Fruit fly (Drosophila melanogaster) whole organism, prepupa: Measurements from ENCODE around the gene Lmpt.

Experiments used
- CG1621 ChIP-seq: fragments of 200-800 bp; sonication (Bioruptor generic); optimal IDR thresholded peaks from 3 replicates; lab custom pipeline; 2018; ENCODE audit warnings: missing biosample characterization, mild to moderate bottlenecking, missing genetic modification characterization
- CG16779 ChIP-seq: fragments of 200-800 bp; sonication (Bioruptor generic); optimal IDR thresholded peaks from 3 replicates; lab custom pipeline; 2017; ENCODE audit warnings: missing biosample characterization, mild to moderate bottlenecking, missing genetic modification characterization
- CG3032 ChIP-seq: fragments of 200-800 bp; optimal IDR thresholded peaks from 2 replicates; lab custom pipeline; 2019; ENCODE audit warnings: missing biosample characterization, mild to moderate bottlenecking, missing genetic modification characterization, moderate library complexity
- CG32006 ChIP-seq: fragments of 200-800 bp; sonication (Bioruptor generic); optimal IDR thresholded peaks from 3 replicates; lab custom pipeline; 2017; ENCODE audit warnings: missing biosample characterization, mild to moderate bottlenecking, missing genetic modification characterization
- CG6163 ChIP-seq: fragments of 200-800 bp; sonication (Bioruptor generic); IDR thresholded peaks from 3 replicates; pipeline ENCODE4 v1.3.6; 2022; ENCODE audit warnings: missing biosample characterization, missing genetic modification characterization
- CG7368 ChIP-seq: fragments of 200-800 bp; sonication (Bioruptor generic); optimal IDR thresholded peaks from 3 replicates; lab custom pipeline; 2016; ENCODE audit warnings: missing biosample characterization, missing genetic modification characterization
- CG8119 ChIP-seq: fragments of 200-800 bp; sonication (Bioruptor generic); IDR thresholded peaks from 3 replicates; pipeline ENCODE4 v1.3.6; 2022; ENCODE audit warnings: missing biosample characterization, missing genetic modification characterization
- CG8632 ChIP-seq: fragments of 200-800 bp; sonication (Bioruptor generic); optimal IDR thresholded peaks from 3 replicates; lab custom pipeline; 2016; ENCODE audit warnings: missing biosample characterization, missing genetic modification characterization
- Eip78C ChIP-seq: fragments of 200-800 bp; sonication (Bioruptor generic); peaks from one replicate; lab custom pipeline; 2016; ENCODE audit warnings: missing biosample characterization, missing genetic modification characterization
- Ets96B ChIP-seq: fragments of 200-800 bp; optimal IDR thresholded peaks from 2 replicates; lab custom pipeline; 2019; ENCODE audit warnings: missing biosample characterization, mild to moderate bottlenecking, missing genetic modification characterization, moderate library complexity
- Hr39 ChIP-seq: fragments of 200-800 bp; sonication (Bioruptor generic); optimal IDR thresholded peaks from 2 replicates; lab custom pipeline; 2016; ENCODE audit warnings: missing biosample characterization, missing genetic modification characterization
- esn ChIP-seq: fragments of 200-800 bp; sonication (Bioruptor generic); optimal IDR thresholded peaks from 2 replicates; lab custom pipeline; 2016; ENCODE audit warnings: missing biosample characterization, mild to moderate bottlenecking, missing genetic modification characterization, moderate library complexity
- lz ChIP-seq: fragments of 200-800 bp; sonication (Bioruptor generic); optimal IDR thresholded peaks from 3 replicates; lab custom pipeline; 2016; ENCODE audit warnings: missing biosample characterization, missing genetic modification characterization
- net ChIP-seq: fragments of 200-800 bp; sonication (Bioruptor generic); optimal IDR thresholded peaks from 3 replicates; lab custom pipeline; 2016; ENCODE audit warnings: missing biosample characterization, missing genetic modification characterization

DNA sequence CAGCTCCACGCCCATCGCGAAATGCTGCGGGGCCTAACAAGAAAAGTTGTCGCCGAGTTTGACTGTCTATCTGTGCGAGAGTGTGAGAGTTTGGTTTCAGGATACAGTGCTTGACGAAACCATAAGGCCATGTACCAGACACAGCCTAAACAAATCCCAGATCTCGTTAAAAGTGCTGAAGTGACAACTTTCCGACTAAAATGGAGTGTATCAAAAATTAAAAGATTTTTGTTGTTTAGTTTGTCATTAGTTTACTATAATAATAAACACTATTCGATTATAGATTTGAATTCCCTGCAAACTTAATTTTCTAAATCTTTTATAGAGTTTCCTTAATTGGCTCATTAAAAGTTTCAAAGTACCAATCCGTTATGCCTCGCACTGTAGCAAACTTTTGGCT is 28.6 kb downstream of the Lmpt start:
- TF ChIP-seq Hr39 (GFP tag; lab: Kevin White, UChicago), result no peak
- no peak for TF ChIP-seq Eip78C (GFP tag; lab: Kevin White, UChicago)
- no peak for TF ChIP-seq esn (GFP tag; lab: Kevin White, UChicago)
- no peak for TF ChIP-seq CG1621 (tag; lab: Kevin White, UChicago)
- no peak for TF ChIP-seq CG7368 (GFP tag; lab: Kevin White, UChicago)
- peak; percentile 42 for TF ChIP-seq CG32006 (GFP tag; lab: Kevin White, UChicago)
- TF ChIP-seq lz (GFP tag; lab: Kevin White, UChicago), result no peak
- no peak for TF ChIP-seq CG3032 (tag; lab: Kevin White, UChicago)
- TF ChIP-seq CG6163, result 0 out of 3 replicates have a peak, but pooled peaks have one; percentile 12
- no peak for TF ChIP-seq CG8632 (GFP tag; lab: Kevin White, UChicago)
- no peak for TF ChIP-seq Ets96B (tag; lab: Kevin White, UChicago)
- TF ChIP-seq CG8119 (GFP tag; lab: Robert Waterston, UW), result peak; percentile 73
- no peak for TF ChIP-seq CG16779 (tag; lab: Kevin White, UChicago)
- TF ChIP-seq net, result no peak
